Worm (Caenorhabditis elegans) whole organism, L1 larva: ENCODE results near the gene str-28.

Source experiments
- C16A3.4 ChIP-seq: fragments of 150-350 bp; optimal IDR thresholded peaks from 2 replicates; lab custom pipeline; 2014; ENCODE audit warnings: missing biosample characterization, missing genetic modification characterization
- F16B12.6 ChIP-seq: fragments of 150-350 bp; optimal IDR thresholded peaks from 2 replicates; lab custom pipeline; 2014; ENCODE audit warnings: missing biosample characterization, missing genetic modification characterization
- alr-1 ChIP-seq: fragments of 200-800 bp; sonication (Bioruptor generic); optimal IDR thresholded peaks from 2 replicates; lab custom pipeline; 2018; ENCODE audit warnings: borderline replicate concordance, mild to moderate bottlenecking, missing genetic modification characterization, missing compliant biosample characterization
- ceh-90 ChIP-seq: sonication (generic microtip); optimal IDR thresholded peaks from 2 replicates; lab custom pipeline; 2016; ENCODE audit warnings: missing genetic modification characterization, missing compliant biosample characterization
- dpl-1 ChIP-seq, 3 experiments: fragments of 150-350 bp in 2 of 3; sonication (generic microtip) in 1 of 3; optimal IDR thresholded peaks; 2 replicates each; lab custom pipeline; 2014 to 2017; ENCODE audit warnings: missing biosample characterization in 3 of 3, missing genetic modification characterization in 3 of 3, missing genetic modification reagents in 3 of 3
- elt-3 ChIP-seq, 6 experiments: fragments of 150-350 bp in 1 of 6; sonication (generic microtip); optimal IDR thresholded peaks; 2 replicates each; lab custom pipeline; 2017 to 2018; ENCODE audit warnings: missing biosample characterization in 6 of 6, missing genetic modification characterization in 6 of 6, inconsistent platforms in 1 of 6
- fos-1 ChIP-seq: fragments of 150-350 bp; optimal IDR thresholded peaks from 2 replicates; lab custom pipeline; 2014; ENCODE audit warnings: missing biosample characterization, missing genetic modification characterization
- lsy-2 ChIP-seq, 2 experiments: fragments of 150-350 bp; optimal IDR thresholded peaks; 2 replicates each; lab custom pipeline; 2014; ENCODE audit warnings: missing biosample characterization in 2 of 2, missing genetic modification characterization in 2 of 2
- nhr-76 ChIP-seq: sonication (generic microtip); optimal IDR thresholded peaks from 2 replicates; lab custom pipeline; 2017; ENCODE audit warnings: missing biosample characterization, missing genetic modification characterization
- pag-3 ChIP-seq: sonication (generic microtip); optimal IDR thresholded peaks from 2 replicates; lab custom pipeline; 2017; ENCODE audit warnings: missing genetic modification characterization, mild to moderate bottlenecking, missing compliant biosample characterization, antibody characterized with exemption, borderline replicate concordance; ENCODE audit not compliant: insufficient read depth
- sptf-1 ChIP-seq: fragments of 150-350 bp; optimal IDR thresholded peaks from 2 replicates; lab custom pipeline; 2014; ENCODE audit warnings: missing biosample characterization, missing genetic modification characterization
- zag-1 ChIP-seq: fragments of 150-350 bp; optimal IDR thresholded peaks from 2 replicates; lab custom pipeline; 2014; ENCODE audit warnings: missing biosample characterization, missing genetic modification characterization
- zip-4 ChIP-seq: fragments of 200-800 bp; sonication (Bioruptor generic); optimal IDR thresholded peaks from 2 replicates; lab custom pipeline; 2018; ENCODE audit warnings: mild to moderate bottlenecking, missing genetic modification characterization, moderate library complexity, missing compliant biosample characterization

DNA sequence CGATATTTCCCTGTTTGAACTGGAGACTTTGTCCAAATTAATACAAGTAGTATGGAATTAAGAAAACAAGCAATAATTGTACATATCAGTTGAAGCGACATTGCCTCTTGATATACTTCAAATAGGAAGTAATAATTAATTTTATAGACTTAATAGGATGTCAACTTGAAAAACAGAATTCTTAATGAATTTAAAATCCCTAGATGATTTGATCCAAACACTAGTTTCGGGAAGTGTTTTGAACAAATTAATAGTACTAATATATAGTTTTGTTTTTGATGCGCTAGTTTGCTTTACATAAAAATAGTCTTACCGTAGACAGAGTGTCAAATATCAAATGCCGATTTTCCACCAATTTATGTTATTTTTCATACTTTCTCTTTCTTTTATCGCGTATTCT is 5.7 kb upstream of the str-28 start, which contains the start of gene str-190:
- TF ChIP-seq ceh-90 (tag; lab: Kevin White, UChicago) (no peak), zip-4 (GFP tag; lab: Kevin White, UChicago) (no peak), nhr-76 (tag; lab: Kevin White, UChicago) (no peak), elt-3 (tag; optimal IDR thresholded peaks at IDR 0.05; lab: Kevin White, UChicago) (no peak), C16A3.4 (no peak), pag-3 (tag; lab: Kevin White, UChicago) (no peak), alr-1 (tag; lab: Kevin White, UChicago) (no peak), zag-1 (tag; lab: Kevin White, UChicago) (no peak), F16B12.6 (tag; lab: Kevin White, UChicago) (no peak), fos-1 (tag; lab: Kevin White, UChicago) (no peak), lsy-2 (tag; optimal IDR thresholded peaks at IDR 0.05; lab: Kevin White, UChicago) (no peak), dpl-1 (GFP tag; optimal IDR thresholded peaks at IDR 0.05; lab: Kevin White, UChicago) (no peak), sptf-1 (tag; lab: Kevin White, UChicago) (no peak)
